Worm (Caenorhabditis elegans): Measurements from ENCODE around the gene oac-53.

oac-53 gene

DNA sequence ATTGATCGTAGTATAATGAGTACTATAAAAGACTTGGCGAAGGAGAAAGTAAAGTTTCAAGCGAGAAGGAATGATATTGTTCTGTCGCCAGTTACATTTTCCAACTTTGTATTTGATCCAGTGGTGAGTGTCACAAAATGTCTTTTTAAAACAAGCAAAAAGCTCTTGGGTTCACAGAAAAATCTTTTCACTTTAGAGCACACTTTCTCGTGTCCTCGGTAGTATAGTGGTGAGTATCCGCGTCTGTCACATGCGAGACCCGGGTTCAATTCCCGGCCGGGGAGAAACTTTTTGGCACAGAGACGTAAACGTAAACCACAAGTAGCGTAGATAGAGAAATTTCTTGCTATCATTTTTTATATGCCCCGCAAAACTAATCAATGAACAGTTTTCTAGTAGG is 12.6 kb upstream of the oac-53 start:
- no peak for TF ChIP-seq let-526 (GFP tag; IDR thresholded peaks at IDR 0.05)
- no peak for TF ChIP-seq ceh-40 (GFP tag; IDR thresholded peaks at IDR 0.05)
- no peak for TF ChIP-seq ceh-58 (GFP tag; IDR thresholded peaks at IDR 0.05)
- peak; percentile 70 for TF ChIP-seq nfyb-1 (GFP tag; IDR thresholded peaks at IDR 0.05)
- TF ChIP-seq F39B2.1 (GFP tag; IDR thresholded peaks at IDR 0.05), result no peak
- TF ChIP-seq pbrm-1 (GFP tag; IDR thresholded peaks at IDR 0.05), result 0 out of 2 replicates have a peak, but pooled peaks have one; percentile 53
- TF ChIP-seq madf-3 (GFP tag; IDR thresholded peaks at IDR 0.05), result no peak
- no peak for TF ChIP-seq aptf-2 (GFP tag; conservative IDR thresholded peaks at IDR 0.05)
- TF ChIP-seq nhr-120 (GFP tag; IDR thresholded peaks at IDR 0.05), result no peak
- no peak for TF ChIP-seq T26A5.8 (tag; optimal IDR thresholded peaks at IDR 0.05)
- TF ChIP-seq lir-1 (GFP tag; conservative IDR thresholded peaks at IDR 0.05), result no peak
- TF ChIP-seq madf-10 (tag; optimal IDR thresholded peaks at IDR 0.05), result peak; percentile 8
- TF ChIP-seq Y53F4B.3 (GFP tag; IDR thresholded peaks at IDR 0.05), result no peak
- TF ChIP-seq hsf-1 (GFP tag; IDR thresholded peaks at IDR 0.05), result 0 out of 2 replicates have a peak, but pooled peaks have one; percentile 42
- no peak for TF ChIP-seq F33H1.4 (GFP tag; IDR thresholded peaks at IDR 0.05)
- no peak for TF ChIP-seq atf-7 (tag; optimal IDR thresholded peaks at IDR 0.05)
- TF ChIP-seq nhr-179 (tag; optimal IDR thresholded peaks at IDR 0.05), result no peak
- TF ChIP-seq Y67H2A.10 (GFP tag; conservative IDR thresholded peaks at IDR 0.05), result no peak
- TF ChIP-seq tbp1 (GFP tag; optimal IDR thresholded peaks at IDR 0.05), result peak; percentile 89
- no peak for TF ChIP-seq dpl-1 (GFP tag; optimal IDR thresholded peaks at IDR 0.05)
- TF ChIP-seq somi-1 (GFP tag; optimal IDR thresholded peaks at IDR 0.05), result no peak
- TF ChIP-seq sdz-38 (tag; optimal IDR thresholded peaks at IDR 0.05), result no peak
- no peak for TF ChIP-seq ceh-100 (GFP tag; IDR thresholded peaks at IDR 0.05)
- TF ChIP-seq chd-7 (tag; optimal IDR thresholded peaks at IDR 0.05), result peak; percentile 22
- no peak for TF ChIP-seq ceh-79 (tag; optimal IDR thresholded peaks at IDR 0.05)
- no peak for TF ChIP-seq nfya-1 (tag; optimal IDR thresholded peaks at IDR 0.05; ENCODE audit: borderline replicate concordance, insufficient read depth)
- TF ChIP-seq F23B12.7 (tag; optimal IDR thresholded peaks at IDR 0.05; ENCODE audit: insufficient read depth), result no peak
- no peak for TF ChIP-seq lsl-1 (GFP tag; optimal IDR thresholded peaks at IDR 0.05)
- TF ChIP-seq F10E7.11 (tag; optimal IDR thresholded peaks at IDR 0.05), result no peak
- TF ChIP-seq Y79H2A.3 (GFP tag; conservative IDR thresholded peaks at IDR 0.05), result no peak
- TF ChIP-seq unc-130 (GFP tag; optimal IDR thresholded peaks at IDR 0.05), result no peak
- TF ChIP-seq zim-3 (tag; optimal IDR thresholded peaks at IDR 0.05), result no peak
- peak in 1 of 2 experiments; percentile 31 for TF ChIP-seq rec-8 (tag; optimal IDR thresholded peaks at IDR 0.05)
- peak; percentile 69 for TF ChIP-seq die-1 (tag; optimal IDR thresholded peaks at IDR 0.05)
- TF ChIP-seq B0019.2 (GFP tag; conservative IDR thresholded peaks at IDR 0.05), result no peak
- TF ChIP-seq zfh-2 (GFP tag; conservative IDR thresholded peaks at IDR 0.05), result no peak
- TF ChIP-seq sptf-2 (GFP tag; optimal IDR thresholded peaks at IDR 0.05), result no peak
- no peak for TF ChIP-seq B0035.1 (tag; optimal IDR thresholded peaks at IDR 0.05)
- TF ChIP-seq ZK185.1 (tag; optimal IDR thresholded peaks at IDR 0.05; ENCODE audit: poor library complexity, severe bottlenecking), result peak; percentile 57
- TF ChIP-seq F57A8.1 (GFP tag; optimal IDR thresholded peaks at IDR 0.05), result no peak
- no peak for TF ChIP-seq ama-1 (optimal IDR thresholded peaks at IDR 0.05)
- TF ChIP-seq ama-1 (GFP tag; optimal IDR thresholded peaks at IDR 0.05), result no peak
- TF ChIP-seq xnd-1 (tag; optimal IDR thresholded peaks at IDR 0.05), result no peak
- TF ChIP-seq B0261.1 (tag; optimal IDR thresholded peaks at IDR 0.05), result peak; percentile 79
- no peak for TF ChIP-seq egl-18 (GFP tag; IDR thresholded peaks at IDR 0.05)
- no peak for TF ChIP-seq ztf-6 (GFP tag; IDR thresholded peaks at IDR 0.05)
- TF ChIP-seq lin-26 (GFP tag; IDR thresholded peaks at IDR 0.05), result peak; percentile 74
- no peak for TF ChIP-seq egl-44 (GFP tag; IDR thresholded peaks at IDR 0.05)
- no peak for TF ChIP-seq F55B11.4 (tag; optimal IDR thresholded peaks at IDR 0.05; ENCODE audit: borderline replicate concordance, insufficient read depth)
- TF ChIP-seq ccch-3 (GFP tag; optimal IDR thresholded peaks at IDR 0.05), result no peak

All from whole organism, young adult.